Fruit fly (Drosophila melanogaster) whole organism, embryonic: ENCODE results near the gene sr.

Experiments
- Awh ChIP-seq: fragments of 200-800 bp; sonication (Bioruptor generic); IDR thresholded peaks from 2 replicates; pipeline ENCODE4, ENCODE4 v1.3.6; 2022; ENCODE audit warnings: missing biosample characterization, missing genetic modification characterization
- CG10209 ChIP-seq: fragments of 200-800 bp; sonication (Bioruptor generic); optimal IDR thresholded peaks from 3 replicates; lab custom pipeline; 2017; ENCODE audit warnings: missing biosample characterization, mild to moderate bottlenecking, missing genetic modification characterization, missing genetic modification reagents
- CG16779 ChIP-seq: fragments of 200-800 bp; sonication (Bioruptor generic); IDR thresholded peaks from 2 replicates; pipeline ENCODE4 v1.3.6; 2022; ENCODE audit warnings: missing biosample characterization, missing genetic modification characterization
- CG17359 ChIP-seq: fragments of 200-800 bp; sonication (Bioruptor generic); optimal IDR thresholded peaks from 3 replicates; lab custom pipeline; 2018; ENCODE audit warnings: missing biosample characterization, mild to moderate bottlenecking, missing genetic modification characterization, moderate library complexity
- CG3163 ChIP-seq: fragments of 200-800 bp; sonication (Bioruptor generic); optimal IDR thresholded peaks from 3 replicates; lab custom pipeline; 2016; ENCODE audit warnings: missing biosample characterization, missing genetic modification characterization
- CG32772 ChIP-seq: fragments of 200-800 bp; sonication (Bioruptor generic); IDR thresholded peaks from 2 replicates; pipeline ENCODE4 v1.3.6; 2022; ENCODE audit warnings: missing biosample characterization, missing genetic modification characterization
- CG3847 ChIP-seq: fragments of 200-800 bp; sonication (Bioruptor generic); IDR thresholded peaks from 2 replicates; pipeline ENCODE4 v1.3.6; 2022; ENCODE audit warnings: missing biosample characterization, missing genetic modification characterization
- CG4707 ChIP-seq: fragments of 200-800 bp; sonication (Bioruptor generic); optimal IDR thresholded peaks from 2 replicates; lab custom pipeline; 2018; ENCODE audit warnings: missing biosample characterization, mild to moderate bottlenecking, missing genetic modification characterization, moderate library complexity
- Hand ChIP-seq: fragments of 200-800 bp; sonication (Bioruptor generic); optimal IDR thresholded peaks from 2 replicates; lab custom pipeline; 2017; ENCODE audit warnings: mild to moderate bottlenecking, missing biosample characterization, missing genetic modification reagents, missing genetic modification characterization
- Meics ChIP-seq: fragments of 200-800 bp; sonication (Bioruptor generic); optimal IDR thresholded peaks from 2 replicates; lab custom pipeline; 2017; ENCODE audit warnings: missing biosample characterization, mild to moderate bottlenecking, missing genetic modification characterization
- Mrtf ChIP-seq: fragments of 200-800 bp; sonication (Bioruptor generic); IDR thresholded peaks from 3 replicates; pipeline ENCODE4 v1.3.6; 2022; ENCODE audit warnings: missing biosample characterization, missing genetic modification characterization
- Optix ChIP-seq: fragments of 200-800 bp; sonication (Bioruptor generic); IDR thresholded peaks from 3 replicates; pipeline ENCODE4 v1.3.6; 2022; ENCODE audit warnings: missing biosample characterization, missing genetic modification characterization
- Vsx1 ChIP-seq: fragments of 200-800 bp; sonication (Bioruptor generic); optimal IDR thresholded peaks from 2 replicates; lab custom pipeline; 2017; ENCODE audit warnings: missing biosample characterization, mild to moderate bottlenecking, missing genetic modification characterization, missing genetic modification reagents
- pzg ChIP-seq: fragments of 200-800 bp; sonication (Bioruptor generic); optimal IDR thresholded peaks from 3 replicates; lab custom pipeline; 2018; ENCODE audit warnings: missing biosample characterization, mild to moderate bottlenecking, missing genetic modification characterization, moderate library complexity

dm6 chr3R:18052799-18053586, 37.6 kb upstream of the sr start, which contains the start of gene htl:
- TF ChIP-seq Mrtf (GFP tag; lab: Robert Waterston, UW) (no peak), CG3847 (GFP tag; lab: Robert Waterston, UW) (no peak), Optix (no peak), Vsx1 (no peak), CG32772 (GFP tag; lab: Robert Waterston, UW) (no peak), pzg (GFP tag; lab: Kevin White, UChicago) (no peak), CG10209 (GFP tag; lab: Kevin White, UChicago) (no peak), Hand (GFP tag; lab: Kevin White, UChicago) (no peak), CG16779 (GFP tag; lab: Robert Waterston, UW) (no peak), Meics (GFP tag; lab: Kevin White, UChicago) (no peak), Awh (GFP tag; lab: Robert Waterston, UW) (no peak), CG17359 (tag; lab: Kevin White, UChicago) (no peak), CG3163 (GFP tag; lab: Kevin White, UChicago) (peak; percentile 60), CG4707 (GFP tag; lab: Kevin White, UChicago) (no peak)
